Fruit fly (Drosophila melanogaster) whole organism, prepupa: ENCODE measurements around the gene Pi3K21B.

Experiments used
- Blimp-1 ChIP-seq: fragments of 200-800 bp; sonication (Bioruptor generic); optimal IDR thresholded peaks from 3 replicates; lab custom pipeline; 2017; ENCODE audit warnings: missing biosample characterization, missing genetic modification characterization, mild to moderate bottlenecking, moderate library complexity, missing genetic modification reagents
- CG11294 ChIP-seq: fragments of 200-800 bp; sonication (Bioruptor generic); IDR thresholded peaks from 2 replicates; pipeline ENCODE4 v1.3.6; 2022; ENCODE audit warnings: missing biosample characterization, missing genetic modification characterization
- CG16779 ChIP-seq: fragments of 200-800 bp; sonication (Bioruptor generic); optimal IDR thresholded peaks from 3 replicates; lab custom pipeline; 2017; ENCODE audit warnings: missing biosample characterization, mild to moderate bottlenecking, missing genetic modification characterization
- CG3032 ChIP-seq: fragments of 200-800 bp; optimal IDR thresholded peaks from 2 replicates; lab custom pipeline; 2019; ENCODE audit warnings: missing biosample characterization, mild to moderate bottlenecking, missing genetic modification characterization, moderate library complexity
- CG31627 ChIP-seq: fragments of 200-800 bp; sonication (Bioruptor generic); optimal IDR thresholded peaks from 3 replicates; lab custom pipeline; 2016; ENCODE audit warnings: missing biosample characterization, missing genetic modification characterization
- CG3919 ChIP-seq: fragments of 200-800 bp; sonication (Bioruptor generic); optimal IDR thresholded peaks from 3 replicates; lab custom pipeline; 2016; ENCODE audit warnings: missing biosample characterization, missing genetic modification characterization
- CG6163 ChIP-seq: fragments of 200-800 bp; sonication (Bioruptor generic); IDR thresholded peaks from 3 replicates; pipeline ENCODE4 v1.3.6; 2022; ENCODE audit warnings: missing biosample characterization, missing genetic modification characterization
- CG6276 ChIP-seq: fragments of 200-800 bp; sonication (Bioruptor generic); optimal IDR thresholded peaks from 2 replicates; lab custom pipeline; 2017; ENCODE audit warnings: missing biosample characterization, mild to moderate bottlenecking, missing genetic modification characterization
- CG6792 ChIP-seq: fragments of 200-800 bp; sonication (Bioruptor generic); optimal IDR thresholded peaks from 3 replicates; lab custom pipeline; 2016; ENCODE audit warnings: missing biosample characterization, missing genetic modification characterization
- CG6808 ChIP-seq: fragments of 200-800 bp; sonication (Bioruptor generic); optimal IDR thresholded peaks from 3 replicates; lab custom pipeline; 2017; ENCODE audit warnings: missing biosample characterization, missing genetic modification characterization, mild to moderate bottlenecking, moderate library complexity, missing genetic modification reagents
- CG8319 ChIP-seq: fragments of 200-800 bp; sonication (Bioruptor generic); optimal IDR thresholded peaks from 3 replicates; lab custom pipeline; 2016; ENCODE audit warnings: missing biosample characterization, missing genetic modification characterization
- Eip78C ChIP-seq: fragments of 200-800 bp; sonication (Bioruptor generic); peaks from one replicate; lab custom pipeline; 2016; ENCODE audit warnings: missing biosample characterization, missing genetic modification characterization
- Eip93F ChIP-seq: fragments of 200-800 bp; sonication (Bioruptor generic); optimal IDR thresholded peaks from 2 replicates; lab custom pipeline; 2016; ENCODE audit warnings: missing biosample characterization, mild to moderate bottlenecking, missing genetic modification characterization
- Ets96B ChIP-seq: fragments of 200-800 bp; optimal IDR thresholded peaks from 2 replicates; lab custom pipeline; 2019; ENCODE audit warnings: missing biosample characterization, mild to moderate bottlenecking, missing genetic modification characterization, moderate library complexity
- Lpt ChIP-seq: fragments of 200-800 bp; sonication (Bioruptor generic); optimal IDR thresholded peaks from 3 replicates; lab custom pipeline; 2016; ENCODE audit warnings: missing biosample characterization, missing genetic modification characterization
- OdsH ChIP-seq: fragments of 200-800 bp; sonication (Bioruptor generic); optimal IDR thresholded peaks from 3 replicates; lab custom pipeline; 2016; ENCODE audit warnings: missing biosample characterization, missing genetic modification characterization
- Smox ChIP-seq: fragments of 200-800 bp; sonication (Bioruptor generic); optimal IDR thresholded peaks from 3 replicates; lab custom pipeline; 2016; ENCODE audit warnings: missing biosample characterization, missing genetic modification characterization
- Sox14 ChIP-seq: fragments of 200-800 bp; sonication (Bioruptor generic); optimal IDR thresholded peaks from 3 replicates; lab custom pipeline; 2016; ENCODE audit warnings: missing biosample characterization, missing genetic modification characterization
- achi ChIP-seq: fragments of 200-800 bp; sonication (Bioruptor generic); optimal IDR thresholded peaks from 3 replicates; lab custom pipeline; 2016; ENCODE audit warnings: missing biosample characterization, missing genetic modification characterization
- acj6 ChIP-seq: fragments of 200-800 bp; sonication (Bioruptor generic); optimal IDR thresholded peaks from 3 replicates; lab custom pipeline; 2016; ENCODE audit warnings: missing biosample characterization, missing genetic modification characterization
- dsx ChIP-seq: fragments of 200-800 bp; optimal IDR thresholded peaks from 3 replicates; lab custom pipeline; 2019; ENCODE audit warnings: missing biosample characterization, mild to moderate bottlenecking, missing genetic modification characterization, moderate library complexity; ENCODE audit not compliant: poor library complexity, severe bottlenecking
- fd59A ChIP-seq: fragments of 200-800 bp; sonication (Bioruptor generic); optimal IDR thresholded peaks from 2 replicates; lab custom pipeline; 2017; ENCODE audit warnings: missing biosample characterization, mild to moderate bottlenecking, missing genetic modification characterization, missing genetic modification reagents
- fd85E ChIP-seq: fragments of 200-800 bp; sonication (Bioruptor generic); optimal IDR thresholded peaks from 3 replicates; lab custom pipeline; 2016; ENCODE audit warnings: missing biosample characterization, missing genetic modification characterization
- fkh ChIP-seq: fragments of 200-800 bp; sonication (Bioruptor generic); optimal IDR thresholded peaks from 3 replicates; lab custom pipeline; 2017; ENCODE audit warnings: missing biosample characterization, mild to moderate bottlenecking, missing genetic modification characterization, moderate library complexity
- net ChIP-seq: fragments of 200-800 bp; sonication (Bioruptor generic); optimal IDR thresholded peaks from 3 replicates; lab custom pipeline; 2016; ENCODE audit warnings: missing biosample characterization, missing genetic modification characterization
- pdm3 ChIP-seq: fragments of 200-800 bp; sonication (Bioruptor generic); optimal IDR thresholded peaks from 3 replicates; lab custom pipeline; 2016; ENCODE audit warnings: missing biosample characterization, missing genetic modification characterization
- salr ChIP-seq, 2 experiments: fragments of 200-800 bp; sonication (Bioruptor generic); optimal IDR thresholded peaks; 3 replicates each; lab custom pipeline; 2016 to 2018; ENCODE audit warnings: missing biosample characterization in 2 of 2, missing genetic modification characterization in 2 of 2, mild to moderate bottlenecking in 1 of 2
- spab ChIP-seq: fragments of 200-800 bp; sonication (Bioruptor generic); optimal IDR thresholded peaks from 2 replicates; lab custom pipeline; 2017; ENCODE audit warnings: missing biosample characterization, mild to moderate bottlenecking, missing genetic modification characterization, missing genetic modification reagents
- ss ChIP-seq, 2 experiments: fragments of 200-800 bp; sonication (Bioruptor generic); optimal IDR thresholded peaks; 2 replicates in 1 of 2; 3 replicates in 1 of 2; lab custom pipeline; 2017 to 2018; ENCODE audit warnings: mild to moderate bottlenecking in 2 of 2, missing biosample characterization in 2 of 2, missing genetic modification characterization in 2 of 2, moderate library complexity in 1 of 2
- svp ChIP-seq: fragments of 200-800 bp; sonication (Bioruptor generic); peaks from one replicate; lab custom pipeline; 2016; ENCODE audit warnings: missing biosample characterization, missing genetic modification characterization
- vri ChIP-seq: fragments of 200-800 bp; sonication (Bioruptor generic); optimal IDR thresholded peaks from 3 replicates; lab custom pipeline; 2016; ENCODE audit warnings: missing biosample characterization, mild to moderate bottlenecking, missing genetic modification characterization

Pi3K21B gene

DNA sequence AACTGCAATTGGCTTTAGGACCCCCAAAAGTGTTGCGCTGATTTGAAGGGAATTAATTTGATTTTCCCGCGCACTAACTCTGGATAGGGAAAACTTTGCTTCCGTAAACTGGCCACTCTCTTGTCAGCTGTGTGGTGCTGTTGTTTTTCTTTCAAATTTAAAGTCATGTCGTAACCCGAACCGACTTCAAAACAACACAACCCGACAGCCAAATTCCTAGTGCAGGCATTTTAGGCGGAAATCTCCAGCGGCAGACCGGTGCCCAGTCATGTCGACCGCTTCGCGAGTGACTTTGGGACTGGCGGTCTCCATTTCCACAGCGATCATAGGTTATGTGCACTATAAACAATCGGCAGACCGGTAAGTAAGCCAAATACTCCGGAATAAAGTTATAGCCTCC lies 5.4 kb upstream of the Pi3K21B start, which contains the start of gene CG11562:
Gene CG11562, plus strand, starts transcription at position 119 of the 400 bp plus-strand sequence.
- TF ChIP-seq salr (GFP tag; optimal IDR thresholded peaks at IDR 0.05; lab: Kevin White, UChicago) (no peak), Eip78C (peak; percentile 18)
- TF ChIP-seq, all 60 proteins: peak for 1

DNA sequence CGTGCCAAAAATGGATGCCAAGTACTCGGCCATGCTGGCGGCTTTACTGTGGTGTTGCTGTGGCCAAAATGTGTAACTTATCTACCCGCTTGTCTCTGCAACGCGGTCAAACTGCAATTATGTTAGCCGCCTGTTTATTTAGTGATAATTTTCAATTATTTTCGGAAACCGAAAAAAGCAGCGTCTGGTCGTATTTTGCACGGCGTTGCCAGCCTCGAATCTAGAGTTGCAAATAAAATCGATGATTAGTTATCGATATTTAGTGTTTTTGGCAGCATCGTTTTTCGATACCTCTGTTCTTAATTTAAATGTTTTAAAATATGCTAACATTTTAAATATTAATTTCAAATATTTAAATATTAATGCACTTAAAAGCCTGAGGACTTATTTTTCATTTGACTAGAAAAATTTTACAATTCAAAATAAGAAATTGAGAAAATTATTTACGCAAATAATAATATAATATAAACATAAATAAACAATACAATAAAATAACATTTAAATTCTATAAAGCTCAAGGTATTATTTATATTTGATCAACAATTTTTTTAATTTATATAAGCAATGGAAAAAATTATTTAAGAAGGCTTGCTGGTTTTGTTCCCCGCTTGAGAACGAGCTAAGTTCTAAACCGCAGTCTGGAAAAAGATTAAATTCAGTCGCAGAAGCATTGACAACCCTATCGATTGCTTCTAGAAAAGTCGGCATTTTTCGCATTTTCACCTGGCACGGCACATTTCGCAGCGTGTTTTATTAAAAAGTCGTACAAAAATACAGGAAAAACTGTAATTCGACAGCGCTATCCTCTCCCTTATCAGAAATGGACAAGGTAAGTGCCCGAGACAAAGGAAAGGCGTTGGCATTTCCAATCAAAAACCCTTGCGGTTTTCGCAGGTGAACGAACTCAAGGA lies 3.0 kb upstream of the Pi3K21B start, which contains the start of the genes U2af38 and Stip1:
Gene U2af38, minus strand, starts transcription at position 230 of the 911 bp plus-strand sequence.
Gene Stip1, plus strand, starts transcription at position 671 of the 911 bp plus-strand sequence.
- TF ChIP-seq CG16779 (tag; lab: Kevin White, UChicago), result no peak
- TF ChIP-seq CG8319 (GFP tag; lab: Kevin White, UChicago), result no peak
- TF ChIP-seq CG3032 (tag; lab: Kevin White, UChicago), result no peak
- no peak for TF ChIP-seq fd59A (GFP tag; lab: Kevin White, UChicago)
- TF ChIP-seq fd85E (GFP tag; lab: Kevin White, UChicago), result no peak
- TF ChIP-seq ss (GFP tag; optimal IDR thresholded peaks at IDR 0.05; lab: Kevin White, UChicago), result peak in 1 of 2 experiments; percentile 12
- TF ChIP-seq Eip78C, result peak; percentile 64
- TF ChIP-seq acj6, result peak; percentile 9
- no peak for TF ChIP-seq Ets96B (tag; lab: Kevin White, UChicago)
- TF ChIP-seq net, result no peak
- TF ChIP-seq Sox14 (GFP tag; lab: Kevin White, UChicago), result peak; percentile 20
- no peak for TF ChIP-seq CG3919
- peak; percentile 3 for TF ChIP-seq CG31627 (GFP tag; lab: Kevin White, UChicago)

DNA sequence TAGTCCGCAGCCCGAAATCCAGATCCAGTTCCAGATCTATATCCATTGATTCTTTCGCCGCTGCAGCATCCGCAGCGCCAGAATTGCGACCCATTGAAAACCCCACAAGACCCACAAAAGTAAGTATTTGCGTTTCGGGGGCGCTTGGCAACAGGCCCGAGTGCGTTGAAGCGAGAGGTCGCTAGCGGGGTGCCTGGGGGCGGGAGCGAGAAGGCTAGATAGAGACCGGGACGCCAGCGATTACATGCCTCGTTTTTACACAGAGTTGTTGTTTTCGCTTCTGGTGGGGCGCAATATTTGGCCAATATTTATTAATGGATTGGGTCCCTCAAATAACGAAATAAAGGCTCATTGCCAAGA lies 585 bp downstream of the Pi3K21B start:
- TF ChIP-seq fkh (GFP tag; lab: Kevin White, UChicago), result peak; percentile 89
- TF ChIP-seq CG6163, result no peak
- TF ChIP-seq svp (GFP tag; lab: Kevin White, UChicago), result peak; percentile 85
- TF ChIP-seq Eip78C, result peak; percentile 39

DNA sequence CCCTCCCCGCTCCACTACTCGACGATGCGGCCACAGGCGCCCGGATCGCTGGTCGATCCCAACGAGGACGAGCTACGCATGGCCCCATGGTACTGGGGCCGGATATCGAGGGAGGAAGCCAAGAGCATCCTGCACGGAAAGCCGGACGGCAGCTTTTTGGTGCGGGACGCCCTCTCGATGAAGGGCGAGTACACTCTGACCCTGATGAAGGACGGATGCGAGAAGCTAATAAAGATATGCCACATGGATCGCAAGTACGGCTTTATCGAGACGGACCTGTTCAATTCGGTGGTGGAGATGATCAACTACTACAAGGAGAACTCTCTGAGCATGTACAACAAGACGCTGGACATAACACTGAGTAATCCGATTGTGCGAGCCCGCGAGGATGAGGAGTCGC lies 1.4 kb downstream of the Pi3K21B start:
- TF ChIP-seq svp (GFP tag; lab: Kevin White, UChicago) (peak; percentile 2), OdsH (GFP tag; lab: Kevin White, UChicago) (no peak)

DNA sequence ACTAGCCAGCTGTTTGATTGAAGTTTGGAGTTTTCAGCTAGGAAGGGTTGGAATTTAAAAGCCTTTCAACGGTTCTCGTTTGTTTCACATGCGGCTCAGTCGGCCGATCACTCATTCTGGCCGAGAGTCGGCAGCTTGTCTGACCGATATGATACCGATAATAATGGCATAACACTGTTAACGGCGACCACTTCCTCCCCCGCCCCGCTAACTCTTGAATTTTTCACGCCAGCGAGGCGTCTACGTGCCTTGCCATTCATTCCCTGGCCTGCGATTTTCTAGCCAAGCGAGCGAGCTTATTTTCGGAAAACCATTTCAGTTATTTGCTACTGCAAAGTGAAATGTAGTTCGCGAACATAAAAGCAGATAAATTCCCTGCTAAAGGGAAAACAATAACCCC lies 2.3 kb downstream of the Pi3K21B start:
- TF ChIP-seq OdsH (GFP tag; lab: Kevin White, UChicago), result no peak
- TF ChIP-seq salr (GFP tag; optimal IDR thresholded peaks at IDR 0.05; lab: Kevin White, UChicago), result no peak
- no peak for TF ChIP-seq Smox (GFP tag; lab: Kevin White, UChicago)
- TF ChIP-seq dsx (GFP tag; lab: Kevin White, UChicago), result no peak
- TF ChIP-seq vri, result peak; percentile 90
- TF ChIP-seq, all 60 proteins: peak for 1

DNA sequence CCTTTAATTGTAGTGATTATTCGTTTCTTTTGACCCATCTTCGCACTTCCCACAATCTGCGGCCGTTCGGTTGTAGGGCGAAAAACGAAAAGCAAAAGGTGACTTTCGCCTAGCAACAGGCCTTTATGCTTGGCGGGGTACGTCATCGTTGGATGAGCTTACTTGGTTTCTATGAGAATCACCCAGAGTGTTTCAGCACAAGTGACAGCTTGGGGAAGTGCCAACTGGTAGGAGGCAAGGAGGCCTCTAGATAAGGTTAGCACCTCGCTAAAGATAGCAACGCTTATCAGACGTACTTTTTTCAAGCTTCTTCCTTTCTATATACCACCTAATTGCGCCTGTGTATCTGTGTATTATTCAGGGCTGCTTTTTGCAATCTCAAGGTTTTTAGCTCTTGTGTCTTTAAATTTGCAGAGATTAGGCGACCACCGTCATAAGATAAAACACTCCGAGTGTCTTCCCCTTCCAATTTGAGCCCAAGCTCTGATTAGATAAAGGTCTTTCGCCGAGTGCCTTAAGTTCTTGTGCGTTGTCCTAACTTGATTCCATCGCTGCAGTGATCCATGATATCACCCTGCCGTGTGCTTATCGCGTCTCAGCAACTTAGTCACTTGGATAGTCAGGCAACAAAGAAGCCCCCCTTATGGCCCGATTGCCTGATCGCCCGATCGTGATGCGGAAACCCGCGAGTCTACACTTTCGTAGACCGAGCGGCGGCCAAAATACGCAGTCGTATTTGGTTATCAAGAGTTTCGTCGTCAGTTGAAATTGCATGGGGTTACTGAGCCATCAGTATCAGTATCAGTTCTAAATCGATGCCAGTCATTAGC lies 3.4 kb downstream of the Pi3K21B start:
- TF ChIP-seq vri (peak; percentile 91), Sox14 (GFP tag; lab: Kevin White, UChicago) (peak; percentile 60), achi (GFP tag; lab: Kevin White, UChicago) (no peak), CG11294 (GFP tag; lab: Robert Waterston, UW) (no peak), svp (GFP tag; lab: Kevin White, UChicago) (peak; percentile 92), CG6276 (GFP tag; lab: Kevin White, UChicago) (no peak), pdm3 (no peak), Lpt (GFP tag; lab: Kevin White, UChicago) (no peak), spab (GFP tag; lab: Kevin White, UChicago) (no peak), CG6808 (GFP tag; lab: Kevin White, UChicago) (no peak), CG6792 (GFP tag; lab: Kevin White, UChicago) (no peak), fd85E (GFP tag; lab: Kevin White, UChicago) (no peak), Eip93F (peak; percentile 80), Ets96B (tag; lab: Kevin White, UChicago) (no peak), Blimp-1 (GFP tag; lab: Kevin White, UChicago) (no peak)
